Worm (Caenorhabditis elegans) whole organism, early embryonic: ENCODE results near the gene F59E11.7.

Experiments used
- F13C5.2 ChIP-seq: sonication (generic microtip); optimal IDR thresholded peaks from 2 replicates; lab custom pipeline; 2017; ENCODE audit warnings: mild to moderate bottlenecking, missing genetic modification characterization, inconsistent platforms, missing compliant biosample characterization
- aly-1 ChIP-seq: sonication (generic microtip); optimal IDR thresholded peaks from 2 replicates; lab custom pipeline; 2016; ENCODE audit warnings: missing genetic modification characterization, missing compliant biosample characterization
- ama-1 ChIP-seq: fragments of 150-350 bp; optimal IDR thresholded peaks from 2 replicates; lab custom pipeline; 2014
- ceh-13 ChIP-seq: fragments of 200-800 bp; sonication (Bioruptor generic); optimal IDR thresholded peaks from 2 replicates; lab custom pipeline; 2018; ENCODE audit warnings: mild to moderate bottlenecking, missing genetic modification characterization, missing compliant biosample characterization
- ceh-36 ChIP-seq: sonication (generic microtip); optimal IDR thresholded peaks from 2 replicates; lab custom pipeline; 2016; ENCODE audit warnings: missing genetic modification characterization, inconsistent platforms, missing compliant biosample characterization
- ets-7 ChIP-seq: sonication (generic microtip); optimal IDR thresholded peaks from 2 replicates; lab custom pipeline; 2016; ENCODE audit warnings: missing genotype, missing genetic modification characterization, missing compliant biosample characterization
- flt-1 ChIP-seq: fragments of 200-800 bp; sonication (Bioruptor generic); IDR thresholded peaks from 2 replicates; pipeline ENCODE4 v1.3.6; 2022; ENCODE audit warnings: missing genetic modification characterization, missing compliant biosample characterization
- hnd-1 ChIP-seq: sonication (generic microtip); optimal IDR thresholded peaks from 2 replicates; lab custom pipeline; 2016; ENCODE audit warnings: missing genetic modification characterization, missing compliant biosample characterization
- sea-1 ChIP-seq: fragments of 200-800 bp; sonication (Bioruptor generic); conservative IDR thresholded peaks from 2 replicates; pipeline ENCODE4 v1.3.6; 2022; ENCODE audit warnings: missing genetic modification characterization, missing compliant biosample characterization

ce11 chrV:8990194-8990649, at the start of gene F59E11.7:
- TF ChIP-seq sea-1 (GFP tag; lab: Robert Waterston, UW) (no peak), ama-1 (lab: Kevin White, UChicago) (no peak), ceh-13 (GFP tag; lab: Kevin White, UChicago) (no peak), hnd-1 (tag; lab: Kevin White, UChicago) (no peak), flt-1 (no peak), aly-1 (tag; lab: Kevin White, UChicago) (no peak), ceh-36 (tag; lab: Kevin White, UChicago) (no peak), F13C5.2 (tag; lab: Kevin White, UChicago) (no peak), ets-7 (tag; lab: Kevin White, UChicago) (no peak)
